Fruit fly (Drosophila melanogaster) whole organism, prepupa: ENCODE measurements around the gene Cdk1.

Experiments used
- Blimp-1 ChIP-seq: fragments of 200-800 bp; sonication (Bioruptor generic); optimal IDR thresholded peaks from 3 replicates; lab custom pipeline; 2017; ENCODE audit warnings: missing biosample characterization, missing genetic modification characterization, mild to moderate bottlenecking, moderate library complexity, missing genetic modification reagents
- CG10631 ChIP-seq: fragments of 200-800 bp; sonication (Bioruptor generic); optimal IDR thresholded peaks from 2 replicates; lab custom pipeline; 2016; ENCODE audit warnings: missing biosample characterization, missing genetic modification characterization
- CG11762 ChIP-seq: fragments of 200-800 bp; sonication (Bioruptor generic); optimal IDR thresholded peaks from 3 replicates; lab custom pipeline; 2016; ENCODE audit warnings: missing biosample characterization, missing genetic modification characterization; ENCODE audit not compliant: insufficient read depth
- CG11902 ChIP-seq: fragments of 200-800 bp; sonication (Bioruptor generic); optimal IDR thresholded peaks from 3 replicates; lab custom pipeline; 2016; ENCODE audit warnings: missing biosample characterization, missing genetic modification characterization
- CG15336 ChIP-seq: fragments of 200-800 bp; sonication (Bioruptor generic); IDR thresholded peaks from 2 replicates; pipeline ENCODE4 v1.3.6; 2022; ENCODE audit warnings: missing biosample characterization, missing genetic modification characterization
- CG1621 ChIP-seq: fragments of 200-800 bp; sonication (Bioruptor generic); optimal IDR thresholded peaks from 3 replicates; lab custom pipeline; 2018; ENCODE audit warnings: missing biosample characterization, mild to moderate bottlenecking, missing genetic modification characterization
- CG3032 ChIP-seq: fragments of 200-800 bp; optimal IDR thresholded peaks from 2 replicates; lab custom pipeline; 2019; ENCODE audit warnings: missing biosample characterization, mild to moderate bottlenecking, missing genetic modification characterization, moderate library complexity
- CG31627 ChIP-seq: fragments of 200-800 bp; sonication (Bioruptor generic); optimal IDR thresholded peaks from 3 replicates; lab custom pipeline; 2016; ENCODE audit warnings: missing biosample characterization, missing genetic modification characterization
- CG34406 ChIP-seq: fragments of 200-800 bp; sonication (Bioruptor generic); optimal IDR thresholded peaks from 3 replicates; lab custom pipeline; 2016; ENCODE audit warnings: missing biosample characterization, missing genetic modification characterization
- CG3919 ChIP-seq: fragments of 200-800 bp; sonication (Bioruptor generic); optimal IDR thresholded peaks from 3 replicates; lab custom pipeline; 2016; ENCODE audit warnings: missing biosample characterization, missing genetic modification characterization
- CG4318 ChIP-seq: fragments of 200-800 bp; sonication (Bioruptor generic); optimal IDR thresholded peaks from 3 replicates; lab custom pipeline; 2017; ENCODE audit warnings: missing biosample characterization, mild to moderate bottlenecking, missing genetic modification characterization
- CG6163 ChIP-seq: fragments of 200-800 bp; sonication (Bioruptor generic); IDR thresholded peaks from 3 replicates; pipeline ENCODE4 v1.3.6; 2022; ENCODE audit warnings: missing biosample characterization, missing genetic modification characterization
- CG6792 ChIP-seq: fragments of 200-800 bp; sonication (Bioruptor generic); optimal IDR thresholded peaks from 3 replicates; lab custom pipeline; 2016; ENCODE audit warnings: missing biosample characterization, missing genetic modification characterization
- CG7368 ChIP-seq: fragments of 200-800 bp; sonication (Bioruptor generic); optimal IDR thresholded peaks from 3 replicates; lab custom pipeline; 2016; ENCODE audit warnings: missing biosample characterization, missing genetic modification characterization
- CG8119 ChIP-seq: fragments of 200-800 bp; sonication (Bioruptor generic); IDR thresholded peaks from 3 replicates; pipeline ENCODE4 v1.3.6; 2022; ENCODE audit warnings: missing biosample characterization, missing genetic modification characterization
- Eip75B ChIP-seq: fragments of 200-800 bp; sonication (Bioruptor generic); optimal IDR thresholded peaks from 3 replicates; lab custom pipeline; 2016; ENCODE audit warnings: missing biosample characterization, missing genetic modification characterization
- Eip78C ChIP-seq: fragments of 200-800 bp; sonication (Bioruptor generic); peaks from one replicate; lab custom pipeline; 2016; ENCODE audit warnings: missing biosample characterization, missing genetic modification characterization
- Ets21C ChIP-seq: fragments of 200-800 bp; sonication (Bioruptor generic); optimal IDR thresholded peaks from 3 replicates; lab custom pipeline; 2016; ENCODE audit warnings: missing biosample characterization, missing genetic modification characterization
- Ets96B ChIP-seq: fragments of 200-800 bp; optimal IDR thresholded peaks from 2 replicates; lab custom pipeline; 2019; ENCODE audit warnings: missing biosample characterization, mild to moderate bottlenecking, missing genetic modification characterization, moderate library complexity
- Gug ChIP-seq: fragments of 200-800 bp; sonication (Bioruptor generic); IDR thresholded peaks from 2 replicates; pipeline ENCODE4 v1.3.6; 2022; ENCODE audit warnings: missing biosample characterization, missing genetic modification characterization
- Hr39 ChIP-seq: fragments of 200-800 bp; sonication (Bioruptor generic); optimal IDR thresholded peaks from 2 replicates; lab custom pipeline; 2016; ENCODE audit warnings: missing biosample characterization, missing genetic modification characterization
- Hr4 ChIP-seq: fragments of 200-800 bp; sonication (Bioruptor generic); optimal IDR thresholded peaks from 3 replicates; lab custom pipeline; 2016; ENCODE audit warnings: missing biosample characterization, missing genetic modification characterization
- Lpt ChIP-seq: fragments of 200-800 bp; sonication (Bioruptor generic); optimal IDR thresholded peaks from 3 replicates; lab custom pipeline; 2016; ENCODE audit warnings: missing biosample characterization, missing genetic modification characterization
- Met ChIP-seq: fragments of 200-800 bp; sonication (Bioruptor generic); optimal IDR thresholded peaks from 3 replicates; lab custom pipeline; 2016; ENCODE audit warnings: missing biosample characterization, missing genetic modification characterization
- OdsH ChIP-seq: fragments of 200-800 bp; sonication (Bioruptor generic); optimal IDR thresholded peaks from 3 replicates; lab custom pipeline; 2016; ENCODE audit warnings: missing biosample characterization, missing genetic modification characterization
- Sox14 ChIP-seq: fragments of 200-800 bp; sonication (Bioruptor generic); optimal IDR thresholded peaks from 3 replicates; lab custom pipeline; 2016; ENCODE audit warnings: missing biosample characterization, missing genetic modification characterization
- Sox15 ChIP-seq: fragments of 200-800 bp; sonication (Bioruptor generic); optimal IDR thresholded peaks from 3 replicates; lab custom pipeline; 2016; ENCODE audit warnings: missing biosample characterization, missing genetic modification characterization
- acj6 ChIP-seq: fragments of 200-800 bp; sonication (Bioruptor generic); optimal IDR thresholded peaks from 3 replicates; lab custom pipeline; 2016; ENCODE audit warnings: missing biosample characterization, missing genetic modification characterization
- cyc ChIP-seq: fragments of 200-800 bp; sonication (Bioruptor generic); optimal IDR thresholded peaks from 3 replicates; lab custom pipeline; 2016; ENCODE audit warnings: missing biosample characterization, missing genetic modification characterization
- dac ChIP-seq: fragments of 200-800 bp; sonication (Bioruptor generic); optimal IDR thresholded peaks from 2 replicates; lab custom pipeline; 2017; ENCODE audit warnings: missing biosample characterization, mild to moderate bottlenecking, missing genetic modification characterization
- esn ChIP-seq: fragments of 200-800 bp; sonication (Bioruptor generic); optimal IDR thresholded peaks from 2 replicates; lab custom pipeline; 2016; ENCODE audit warnings: missing biosample characterization, mild to moderate bottlenecking, missing genetic modification characterization, moderate library complexity
- fd85E ChIP-seq: fragments of 200-800 bp; sonication (Bioruptor generic); optimal IDR thresholded peaks from 3 replicates; lab custom pipeline; 2016; ENCODE audit warnings: missing biosample characterization, missing genetic modification characterization
- fkh ChIP-seq: fragments of 200-800 bp; sonication (Bioruptor generic); optimal IDR thresholded peaks from 3 replicates; lab custom pipeline; 2017; ENCODE audit warnings: missing biosample characterization, mild to moderate bottlenecking, missing genetic modification characterization, moderate library complexity
- lz ChIP-seq: fragments of 200-800 bp; sonication (Bioruptor generic); optimal IDR thresholded peaks from 3 replicates; lab custom pipeline; 2016; ENCODE audit warnings: missing biosample characterization, missing genetic modification characterization
- net ChIP-seq: fragments of 200-800 bp; sonication (Bioruptor generic); optimal IDR thresholded peaks from 3 replicates; lab custom pipeline; 2016; ENCODE audit warnings: missing biosample characterization, missing genetic modification characterization
- salr ChIP-seq, 2 experiments: fragments of 200-800 bp; sonication (Bioruptor generic); optimal IDR thresholded peaks; 3 replicates each; lab custom pipeline; 2016 to 2018; ENCODE audit warnings: missing biosample characterization in 2 of 2, missing genetic modification characterization in 2 of 2, mild to moderate bottlenecking in 1 of 2
- spab ChIP-seq: fragments of 200-800 bp; sonication (Bioruptor generic); optimal IDR thresholded peaks from 2 replicates; lab custom pipeline; 2017; ENCODE audit warnings: missing biosample characterization, mild to moderate bottlenecking, missing genetic modification characterization, missing genetic modification reagents
- ss ChIP-seq, 2 experiments: fragments of 200-800 bp; sonication (Bioruptor generic); optimal IDR thresholded peaks; 2 replicates in 1 of 2; 3 replicates in 1 of 2; lab custom pipeline; 2017 to 2018; ENCODE audit warnings: mild to moderate bottlenecking in 2 of 2, missing biosample characterization in 2 of 2, missing genetic modification characterization in 2 of 2, moderate library complexity in 1 of 2
- topi ChIP-seq: fragments of 200-800 bp; sonication (Bioruptor generic); optimal IDR thresholded peaks from 3 replicates; lab custom pipeline; 2016; ENCODE audit warnings: missing biosample characterization, missing genetic modification characterization
- vri ChIP-seq: fragments of 200-800 bp; sonication (Bioruptor generic); optimal IDR thresholded peaks from 3 replicates; lab custom pipeline; 2016; ENCODE audit warnings: missing biosample characterization, mild to moderate bottlenecking, missing genetic modification characterization

Cdk1 gene

dm6 chr2L:10430802-10431476 lies 44.9 kb upstream of the Cdk1 start, which contains the start of the genes Bug22 and TfIIB (continued):
- TF ChIP-seq salr (GFP tag; optimal IDR thresholded peaks at IDR 0.05; lab: Kevin White, UChicago) (no peak), lz (peak; percentile 72), Ets21C (GFP tag; lab: Kevin White, UChicago) (no peak), CG10631 (GFP tag; lab: Kevin White, UChicago) (no peak), CG11902 (GFP tag; lab: Kevin White, UChicago) (no peak), CG34406 (GFP tag; lab: Kevin White, UChicago) (peak; percentile 64), net (GFP tag; lab: Kevin White, UChicago) (no peak), Hr4 (GFP tag; lab: Kevin White, UChicago) (no peak), CG4318 (GFP tag; lab: Kevin White, UChicago) (no peak)

- TF ChIP-seq topi (peak; percentile 45), Ets96B (tag; lab: Kevin White, UChicago) (peak; percentile 49), CG10631 (GFP tag; lab: Kevin White, UChicago) (no peak), ss (GFP tag; optimal IDR thresholded peaks at IDR 0.05; lab: Kevin White, UChicago) (peak in 1 of 2 experiments; percentile 1), CG7368 (GFP tag; lab: Kevin White, UChicago) (no peak), CG31627 (GFP tag; lab: Kevin White, UChicago) (peak; percentile 16), OdsH (GFP tag; lab: Kevin White, UChicago) (peak; percentile 51), Lpt (GFP tag; lab: Kevin White, UChicago) (peak; percentile 4), CG8119 (GFP tag; lab: Robert Waterston, UW) (no peak; the same call in 1 of the 3 replicates), Hr39 (peak; percentile 15), salr (GFP tag; optimal IDR thresholded peaks at IDR 0.05; lab: Kevin White, UChicago) (no peak), fd85E (GFP tag; lab: Kevin White, UChicago) (no peak), Eip75B (GFP tag; lab: Kevin White, UChicago) (no peak), dac (GFP tag; lab: Kevin White, UChicago) (no peak), cyc (GFP tag; lab: Kevin White, UChicago) (peak; percentile 23), Blimp-1 (GFP tag; lab: Kevin White, UChicago) (no peak), Sox15 (GFP tag; lab: Kevin White, UChicago) (peak; percentile 7), Eip78C (GFP tag; lab: Kevin White, UChicago) (peak; percentile 82), Met (GFP tag; lab: Kevin White, UChicago) (no peak), CG15336 (GFP tag; lab: Robert Waterston, UW) (peak; percentile 69), esn (GFP tag; lab: Kevin White, UChicago) (peak; percentile 64), CG3032 (tag; lab: Kevin White, UChicago) (peak; percentile 52), acj6 (peak; percentile 37), Gug (0 out of 2 replicates have a peak, but pooled peaks have one; percentile 9), CG6163 (peak; percentile 31; the same call in 1 of the 3 replicates), CG11762 (GFP tag; lab: Kevin White, UChicago) (peak; percentile 35), lz (peak; percentile 65), CG6792 (peak; percentile 35), CG3919 (GFP tag; lab: Kevin White, UChicago) (no peak), Sox14 (GFP tag; lab: Kevin White, UChicago) (peak; percentile 22)
Observed at dm6 chr2L:10428528-10428927, 42.5 kb upstream of the Cdk1 start, which contains the start of gene CG5188. TSS of gene CG5188 (plus strand) at chr2L:10428829.

- peak; percentile 34 for TF ChIP-seq lz
- peak; percentile 13 for TF ChIP-seq CG3032 (tag; lab: Kevin White, UChicago)
- no peak for TF ChIP-seq spab (GFP tag; lab: Kevin White, UChicago)
- TF ChIP-seq esn (GFP tag; lab: Kevin White, UChicago) = peak; percentile 49
- no peak for TF ChIP-seq vri (GFP tag; lab: Kevin White, UChicago)
- peak; percentile 26 for TF ChIP-seq Eip78C (GFP tag; lab: Kevin White, UChicago)
- TF ChIP-seq fkh (GFP tag; lab: Kevin White, UChicago) = peak; percentile 81
- peak; percentile 39 for TF ChIP-seq CG1621 (tag; lab: Kevin White, UChicago)
Observed at dm6 chr2L:10426534-10427048, 40.5 kb upstream of the Cdk1 start, which contains the start of the genes SmB and KdelR. TSS of gene SmB (minus strand) at chr2L:10426627. TSS of gene KdelR (plus strand) at chr2L:10426887.
